Fruit fly (Drosophila melanogaster) whole organism, wandering third instar larva: Measurements from ENCODE around the gene ed.

Experiments
- Abd-B ChIP-seq: fragments of >200 bp; optimal IDR thresholded peaks from 2 replicates; lab custom pipeline; 2017; ENCODE audit warnings: missing biosample characterization, missing genetic modification characterization
- CG32264 ChIP-seq: fragments of 200-800 bp; sonication (Bioruptor generic); optimal IDR thresholded peaks from 2 replicates; lab custom pipeline; 2016; ENCODE audit warnings: missing biosample characterization, missing genetic modification characterization
- Dfd ChIP-seq: fragments of >200 bp; optimal IDR thresholded peaks from 2 replicates; lab custom pipeline; 2017; ENCODE audit warnings: missing biosample characterization, missing genetic modification characterization
- Hr83 ChIP-seq: fragments of 200-300 bp; sonication (Bioruptor generic); optimal IDR thresholded peaks from 2 replicates; lab custom pipeline; 2016; ENCODE audit warnings: missing biosample characterization, mild to moderate bottlenecking, missing genetic modification characterization, moderate library complexity; ENCODE audit not compliant: poor library complexity, severe bottlenecking
- Jra ChIP-seq: sonication (Bioruptor generic); optimal IDR thresholded peaks from 2 replicates; lab custom pipeline; 2016; ENCODE audit warnings: missing biosample characterization, missing genetic modification characterization
- Myc ChIP-seq: fragments of >200 bp; optimal IDR thresholded peaks from 2 replicates; lab custom pipeline; 2017
- N ChIP-seq: fragments of >200 bp; optimal IDR thresholded peaks from 2 replicates; lab custom pipeline; 2018; ENCODE audit warnings: missing biosample characterization, missing external identifiers, missing genetic modification characterization
- br ChIP-seq: fragments of 200-800 bp; sonication (Bioruptor generic); optimal IDR thresholded peaks from 2 replicates; lab custom pipeline; 2016; ENCODE audit warnings: missing biosample characterization, missing genetic modification characterization
- dmrt93B ChIP-seq: fragments of 200-800 bp; sonication (Bioruptor generic); optimal IDR thresholded peaks from 2 replicates; lab custom pipeline; 2018; ENCODE audit warnings: missing biosample characterization, mild to moderate bottlenecking, missing genetic modification characterization
- ey ChIP-seq: fragments of 200-800 bp; sonication (Bioruptor generic); optimal IDR thresholded peaks from 2 replicates; lab custom pipeline; 2016; ENCODE audit warnings: missing biosample characterization, missing genetic modification characterization
- fru ChIP-seq: fragments of 200-800 bp; sonication (Bioruptor generic); optimal IDR thresholded peaks from 3 replicates; lab custom pipeline; 2016; ENCODE audit warnings: missing biosample characterization, mild to moderate bottlenecking, missing genetic modification characterization
- lola ChIP-seq: fragments of >200 bp; optimal IDR thresholded peaks from 2 replicates; lab custom pipeline; 2017; ENCODE audit warnings: missing biosample characterization, missing genetic modification characterization
- pan ChIP-seq: fragments of >200 bp; optimal IDR thresholded peaks from 2 replicates; lab custom pipeline; 2017
- usp ChIP-seq: fragments of >200 bp; optimal IDR thresholded peaks from 2 replicates; lab custom pipeline; 2017; ENCODE audit warnings: missing biosample characterization, missing genetic modification characterization

DNA sequence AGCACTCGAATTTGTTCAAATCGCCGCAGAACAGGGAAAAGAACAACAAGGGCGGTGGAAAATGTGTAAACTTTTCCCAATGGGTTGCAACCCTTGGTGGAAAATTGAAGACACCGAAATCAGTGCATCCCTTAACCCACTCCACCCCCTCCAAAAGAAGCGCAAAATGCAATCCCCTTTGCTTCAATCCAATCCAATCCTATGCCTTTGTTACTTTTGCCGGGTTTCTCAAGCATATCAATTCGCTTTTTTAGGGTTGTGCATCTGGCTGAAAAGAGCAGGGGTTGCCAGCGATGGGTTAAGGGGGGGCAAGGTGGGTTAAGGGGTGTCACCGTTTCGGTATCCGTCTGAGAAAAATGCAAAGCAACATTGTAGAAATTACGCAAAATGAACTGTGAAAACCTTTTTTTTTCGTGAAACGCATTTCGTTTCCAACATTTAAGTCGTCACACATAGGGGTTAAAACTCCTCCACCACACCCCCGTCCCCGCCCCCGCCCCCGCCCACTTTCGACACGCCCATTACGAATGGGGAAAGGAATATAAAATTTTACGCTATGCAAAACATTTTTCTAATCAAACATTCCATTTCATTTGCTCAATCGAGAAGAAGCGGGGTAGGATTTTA lies 7.0 kb downstream of the ed start:
- no peak for TF ChIP-seq Hr83 (GFP tag; lab: Kevin White, UChicago)
- no peak for TF ChIP-seq ey
- no peak for TF ChIP-seq fru (GFP tag; lab: Kevin White, UChicago)
- TF ChIP-seq usp (GFP tag; lab: Kevin White, UChicago): no peak
- no peak for TF ChIP-seq Dfd (GFP tag; lab: Kevin White, UChicago)
- no peak for TF ChIP-seq Abd-B
- no peak for TF ChIP-seq lola (GFP tag; lab: Kevin White, UChicago)
- no peak for TF ChIP-seq br (GFP tag; lab: Kevin White, UChicago)
- TF ChIP-seq dmrt93B (GFP tag; lab: Kevin White, UChicago): no peak
- TF ChIP-seq N (GFP tag; lab: Kevin White, UChicago): no peak
- TF ChIP-seq pan (lab: Kevin White, UChicago): no peak
- no peak for TF ChIP-seq CG32264 (GFP tag; lab: Kevin White, UChicago)
- no peak for TF ChIP-seq Myc (lab: Kevin White, UChicago)
- no peak for TF ChIP-seq Jra
